Fruit fly (Drosophila melanogaster) whole organism, embryonic: ENCODE data around the gene CG1703.
"Not testable (repeated sequence)": the region's sequence is repeated elsewhere in the genome, so short reads cannot be mapped to it uniquely, and the experiment has no call there.

ENCODE experiments used
- Atf6 ChIP-seq: fragments of 200-800 bp; sonication (Bioruptor generic); IDR thresholded peaks from 2 replicates; pipeline ENCODE4 v1.3.6; 2022; ENCODE audit warnings: missing biosample characterization, missing genetic modification characterization
- CG12071 ChIP-seq: fragments of 200-800 bp; sonication (Bioruptor generic); optimal IDR thresholded peaks from 3 replicates; lab custom pipeline; 2018; ENCODE audit warnings: missing biosample characterization, mild to moderate bottlenecking, missing genetic modification characterization
- CG14667 ChIP-seq: fragments of 200-800 bp; sonication (Bioruptor generic); IDR thresholded peaks from 2 replicates; pipeline ENCODE4 v1.3.6; 2022; ENCODE audit warnings: missing biosample characterization, missing genetic modification characterization
- CG16779 ChIP-seq: fragments of 200-800 bp; sonication (Bioruptor generic); IDR thresholded peaks from 2 replicates; pipeline ENCODE4 v1.3.6; 2022; ENCODE audit warnings: missing biosample characterization, missing genetic modification characterization
- CG2202 ChIP-seq: fragments of 200-800 bp; sonication (Bioruptor generic); optimal IDR thresholded peaks from 2 replicates; lab custom pipeline; 2018; ENCODE audit warnings: missing biosample characterization, mild to moderate bottlenecking, missing genetic modification characterization
- CG4328 ChIP-seq: fragments of 200-800 bp; sonication (Bioruptor generic); optimal IDR thresholded peaks from 3 replicates; lab custom pipeline; 2017; ENCODE audit warnings: missing biosample characterization, missing genetic modification reagents, missing genetic modification characterization
- Fer2 ChIP-seq: fragments of 200-800 bp; sonication (Bioruptor generic); optimal IDR thresholded peaks from 2 replicates; lab custom pipeline; 2018; ENCODE audit warnings: missing biosample characterization, mild to moderate bottlenecking, missing genetic modification characterization, moderate library complexity
- Sox102F ChIP-seq: fragments of 200-800 bp; sonication (Bioruptor generic); optimal IDR thresholded peaks from 2 replicates; lab custom pipeline; 2018; ENCODE audit warnings: missing biosample characterization, mild to moderate bottlenecking, missing genetic modification characterization, moderate library complexity
- dmrt11E ChIP-seq: fragments of 200-800 bp; sonication (Bioruptor generic); optimal IDR thresholded peaks from 3 replicates; lab custom pipeline; 2018; ENCODE audit warnings: missing biosample characterization, mild to moderate bottlenecking, missing genetic modification characterization, moderate library complexity
- ranshi ChIP-seq: fragments of 200-800 bp; sonication (Bioruptor generic); IDR thresholded peaks from 2 replicates; pipeline ENCODE4 v1.3.6; 2022; ENCODE audit warnings: missing biosample characterization, missing genetic modification characterization

DNA sequence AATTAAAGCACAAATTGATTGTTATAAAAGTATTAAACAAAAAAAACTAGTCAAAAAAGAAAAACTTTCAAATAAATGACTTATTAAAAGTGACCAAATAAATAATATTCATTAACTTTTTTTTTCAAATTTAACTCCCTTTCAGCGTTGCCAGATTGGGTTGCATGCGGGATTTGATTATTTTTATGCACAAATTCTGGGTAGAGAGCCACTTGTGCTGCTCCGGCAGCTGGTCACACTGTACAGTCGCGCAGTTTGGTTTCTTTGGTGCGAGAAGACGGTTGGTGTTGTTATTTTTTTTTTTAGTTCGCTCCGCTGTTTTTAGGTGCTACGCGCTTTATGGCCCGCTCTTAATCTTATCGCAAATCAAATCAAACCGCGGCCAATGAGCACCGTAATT, 12.1 kb upstream of the CG1703 start, which contains the start of gene rho-4:
- not testable (repeated sequence) for TF ChIP-seq CG4328 (GFP tag; lab: Kevin White, UChicago); dmrt11E (tag; lab: Kevin White, UChicago); CG16779 (GFP tag; lab: Robert Waterston, UW); Sox102F (GFP tag; lab: Kevin White, UChicago); Atf6 (GFP tag; lab: Robert Waterston, UW); CG14667 (GFP tag; lab: Robert Waterston, UW); CG12071 (GFP tag; lab: Kevin White, UChicago); CG2202 (tag; lab: Kevin White, UChicago); ranshi (GFP tag; lab: Robert Waterston, UW); Fer2 (tag; lab: Kevin White, UChicago)
